Worm (Caenorhabditis elegans): ENCODE results near the gene pen-2.

DNA sequence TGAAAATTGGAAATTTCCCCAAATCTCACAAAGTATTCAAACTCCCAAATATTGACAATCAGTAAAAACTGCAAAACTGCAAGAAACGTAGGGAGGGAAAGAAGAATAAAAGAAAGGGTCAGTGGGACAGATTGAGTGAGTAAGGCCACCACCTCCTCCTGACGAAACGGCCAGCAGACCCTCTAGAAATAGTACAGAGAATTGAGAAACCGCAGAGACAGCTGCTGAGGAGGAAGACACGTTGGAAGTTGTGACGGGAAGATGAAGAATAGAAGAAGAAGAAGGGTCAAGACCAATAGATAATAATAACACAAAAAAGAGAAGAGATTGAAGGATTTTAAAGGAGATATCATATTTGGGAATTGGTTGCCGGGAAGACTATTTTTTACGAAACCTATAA lies 37.4 kb downstream of the pen-2 start:
- TF ChIP-seq aha-1 (tag) (no peak), snpc-4 (tag; optimal IDR thresholded peaks at IDR 0.05) (no peak), unc-62 (GFP tag; optimal IDR thresholded peaks at IDR 0.05 in 1 of 2) (no peak), unc-62 (tag; optimal IDR thresholded peaks at IDR 0.05) (no peak), D1046.2 (GFP tag; IDR thresholded peaks at IDR 0.05) (no peak), lin-15B (tag; optimal IDR thresholded peaks at IDR 0.05) (no peak), zfp-3 (GFP tag; conservative IDR thresholded peaks at IDR 0.05) (no peak), daf-8 (GFP tag; IDR thresholded peaks at IDR 0.05) (no peak), F10B5.3 (tag; optimal IDR thresholded peaks at IDR 0.05) (no peak)

All from whole organism, L4 larva.